Worm (Caenorhabditis elegans) whole organism, mixed stage, embryonic: ENCODE data around the gene F09B12.7.

Source experiments
- M03D4.4 ChIP-seq: sonication (generic microtip); optimal IDR thresholded peaks from 2 replicates; lab custom pipeline; 2017; ENCODE audit warnings: mild to moderate bottlenecking, missing genetic modification characterization, missing compliant biosample characterization
- bed-3 ChIP-seq: fragments of 200-800 bp; sonication (Bioruptor generic); optimal IDR thresholded peaks from 3 replicates; lab custom pipeline; 2018; ENCODE audit warnings: mild to moderate bottlenecking, missing genetic modification characterization, moderate library complexity, missing compliant biosample characterization
- blmp-1 ChIP-seq: fragments of 150-350 bp; optimal IDR thresholded peaks from 2 replicates; lab custom pipeline; 2014; ENCODE audit warnings: missing biosample characterization, missing genetic modification characterization
- ceh-39 ChIP-seq: fragments of 150-350 bp; optimal IDR thresholded peaks from 2 replicates; lab custom pipeline; 2014; ENCODE audit warnings: missing biosample characterization, missing genetic modification characterization
- ceh-43 ChIP-seq: fragments of 200-800 bp; sonication (Bioruptor generic); optimal IDR thresholded peaks from 2 replicates; lab custom pipeline; 2018; ENCODE audit warnings: mild to moderate bottlenecking, missing genetic modification characterization, moderate library complexity, missing compliant biosample characterization
- ceh-83 ChIP-seq: fragments of 200-800 bp; sonication (Bioruptor generic); optimal IDR thresholded peaks from 2 replicates; lab custom pipeline; 2018; ENCODE audit warnings: mild to moderate bottlenecking, missing genetic modification characterization, missing compliant biosample characterization
- ces-1 ChIP-seq: fragments of 150-350 bp; optimal IDR thresholded peaks from 2 replicates; lab custom pipeline; 2014; ENCODE audit warnings: missing biosample characterization, missing genetic modification reagents, missing genetic modification characterization
- cnd-1 ChIP-seq: fragments of 200-800 bp; sonication (Bioruptor generic); optimal IDR thresholded peaks from 2 replicates; lab custom pipeline; 2018; ENCODE audit warnings: mild to moderate bottlenecking, missing genetic modification characterization, missing compliant biosample characterization
- drap-1 ChIP-seq: fragments of 200-800 bp; sonication (Bioruptor generic); optimal IDR thresholded peaks from 3 replicates; lab custom pipeline; 2018; ENCODE audit warnings: mild to moderate bottlenecking, missing genetic modification characterization, missing compliant biosample characterization
- elt-1 ChIP-seq: sonication (generic microtip); optimal IDR thresholded peaks from 2 replicates; lab custom pipeline; 2017; ENCODE audit warnings: missing genetic modification characterization, mild to moderate bottlenecking, missing compliant biosample characterization, antibody characterized with exemption, moderate library complexity, borderline replicate concordance; ENCODE audit not compliant: insufficient read depth
- elt-3 ChIP-seq: fragments of 150-350 bp; optimal IDR thresholded peaks from 2 replicates; lab custom pipeline; 2014; ENCODE audit warnings: missing biosample characterization, missing genetic modification characterization
- ham-2 ChIP-seq: fragments of 200-800 bp; sonication (Bioruptor generic); optimal IDR thresholded peaks from 2 replicates; lab custom pipeline; 2018; ENCODE audit warnings: mild to moderate bottlenecking, missing genetic modification characterization, missing compliant biosample characterization
- hlh-1 ChIP-seq: fragments of 150-350 bp; optimal IDR thresholded peaks from 2 replicates; lab custom pipeline; 2014; ENCODE audit warnings: missing biosample characterization, missing genetic modification reagents, missing genetic modification characterization
- lin-13 ChIP-seq: fragments of 150-350 bp; optimal IDR thresholded peaks from 2 replicates; lab custom pipeline; 2014; ENCODE audit warnings: missing biosample characterization, missing genetic modification characterization
- lin-32 ChIP-seq: fragments of 200-800 bp; sonication (Bioruptor generic); optimal IDR thresholded peaks from 2 replicates; lab custom pipeline; 2018; ENCODE audit warnings: mild to moderate bottlenecking, missing genetic modification characterization, missing compliant biosample characterization
- lsy-2 ChIP-seq: fragments of 150-350 bp; optimal IDR thresholded peaks from 2 replicates; lab custom pipeline; 2014; ENCODE audit warnings: missing biosample characterization, missing genetic modification characterization
- mab-5 ChIP-seq: fragments of 150-350 bp; optimal IDR thresholded peaks from 2 replicates; lab custom pipeline; 2014; ENCODE audit warnings: missing biosample characterization, missing genetic modification characterization
- mep-1 ChIP-seq: fragments of 150-350 bp; optimal IDR thresholded peaks from 2 replicates; lab custom pipeline; 2017; ENCODE audit warnings: missing biosample characterization, missing genetic modification reagents, missing genetic modification characterization, inconsistent platforms
- nhr-12 ChIP-seq: fragments of 150-350 bp; optimal IDR thresholded peaks from 2 replicates; lab custom pipeline; 2014; ENCODE audit warnings: missing biosample characterization, missing genetic modification characterization
- nhr-2 ChIP-seq: fragments of 150-350 bp; optimal IDR thresholded peaks from 2 replicates; lab custom pipeline; 2014; ENCODE audit warnings: missing biosample characterization, missing genetic modification characterization
- nhr-237 ChIP-seq: fragments of 150-350 bp; optimal IDR thresholded peaks from 2 replicates; lab custom pipeline; 2014; ENCODE audit warnings: missing biosample characterization, missing genetic modification characterization
- nhr-28 ChIP-seq: fragments of 150-350 bp; optimal IDR thresholded peaks from 2 replicates; lab custom pipeline; 2014; ENCODE audit warnings: missing biosample characterization, missing genetic modification characterization
- nhr-76 ChIP-seq: sonication (generic microtip); optimal IDR thresholded peaks from 2 replicates; lab custom pipeline; 2017; ENCODE audit warnings: missing biosample characterization, missing genetic modification characterization
- pha-4 ChIP-seq: fragments of 150-350 bp; optimal IDR thresholded peaks from 2 replicates; lab custom pipeline; 2018; ENCODE audit warnings: missing biosample characterization, missing genetic modification reagents, missing genetic modification characterization
- sem-2 ChIP-seq: fragments of 200-800 bp; sonication (Bioruptor generic); optimal IDR thresholded peaks from 2 replicates; lab custom pipeline; 2018; ENCODE audit warnings: mild to moderate bottlenecking, missing genetic modification characterization, missing compliant biosample characterization
- snpc-4 ChIP-seq: fragments of 150-350 bp; optimal IDR thresholded peaks from 2 replicates; lab custom pipeline; 2014; ENCODE audit warnings: missing biosample characterization, missing genetic modification characterization
- sptf-1 ChIP-seq: sonication (generic microtip); optimal IDR thresholded peaks from 2 replicates; lab custom pipeline; 2017; ENCODE audit warnings: mild to moderate bottlenecking, missing genetic modification characterization, moderate library complexity, missing compliant biosample characterization
- unc-39 ChIP-seq: fragments of 150-350 bp; optimal IDR thresholded peaks from 2 replicates; lab custom pipeline; 2014; ENCODE audit warnings: missing biosample characterization, missing genetic modification characterization
- unc-62 ChIP-seq: fragments of 150-350 bp; optimal IDR thresholded peaks from 2 replicates; lab custom pipeline; 2014; ENCODE audit warnings: missing biosample characterization, missing genetic modification reagents, missing genetic modification characterization
- zip-8 ChIP-seq: fragments of 150-350 bp; optimal IDR thresholded peaks from 2 replicates; lab custom pipeline; 2014; ENCODE audit warnings: missing biosample characterization, missing genetic modification characterization

The F09B12.7 gene

DNA sequence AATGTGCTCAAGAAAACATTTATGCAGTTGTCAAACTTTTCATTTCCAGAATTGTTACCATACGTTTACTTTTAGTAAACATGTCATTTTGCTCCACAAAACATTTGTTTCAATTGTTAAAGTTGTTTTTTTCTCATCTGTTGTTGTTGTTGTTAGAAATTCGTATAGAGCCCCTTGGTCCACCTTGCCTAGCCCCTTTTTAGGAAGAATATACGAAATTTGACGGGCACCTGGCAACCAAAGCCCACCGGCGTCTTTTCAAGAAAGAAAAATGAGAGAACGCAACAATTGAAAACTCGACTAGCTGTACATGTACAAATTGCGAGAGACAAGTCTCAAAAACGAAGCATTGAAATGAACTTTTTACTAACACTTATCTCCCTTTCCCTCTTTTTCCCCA, 10.5 kb downstream of the F09B12.7 start, which contains the start of gene F09B12.5:
Gene F09B12.5, plus strand, starts transcription at position 301 of the 400 bp plus-strand sequence.
- TF ChIP-seq cnd-1 (tag; lab: Kevin White, UChicago) (no peak), nhr-237 (no peak), drap-1 (GFP tag; lab: Kevin White, UChicago) (no peak), ceh-83 (GFP tag; lab: Kevin White, UChicago) (no peak), pha-4 (tag; lab: Kevin White, UChicago) (no peak), nhr-76 (tag; lab: Kevin White, UChicago) (no peak)

- TF ChIP-seq lsy-2 (tag; lab: Kevin White, UChicago) = no peak
- peak; percentile 9 for TF ChIP-seq mep-1 (tag; lab: Kevin White, UChicago)
- TF ChIP-seq mab-5 (tag; lab: Kevin White, UChicago) = no peak
- TF ChIP-seq ceh-39 (tag; lab: Kevin White, UChicago) = peak; percentile 9
- peak; percentile 15 for TF ChIP-seq elt-1 (tag; lab: Kevin White, UChicago)
- TF ChIP-seq ces-1 (GFP tag; lab: Kevin White, UChicago) = peak; percentile 56
- TF ChIP-seq M03D4.4 (tag; lab: Kevin White, UChicago) = no peak
- TF ChIP-seq unc-62 (GFP tag; lab: Kevin White, UChicago) = no peak
- TF ChIP-seq zip-8 (tag; lab: Kevin White, UChicago) = no peak
- TF ChIP-seq pha-4 (tag; lab: Kevin White, UChicago) = peak; percentile 10
- no peak for TF ChIP-seq nhr-28
- TF ChIP-seq unc-39 = no peak
Measured at ce11 chrX:15083795-15084194, 11.1 kb downstream of the F09B12.7 start, which contains the start of gene H40L08.1. Gene H40L08.1 (minus strand): TSS chrX:15084086.

DNA sequence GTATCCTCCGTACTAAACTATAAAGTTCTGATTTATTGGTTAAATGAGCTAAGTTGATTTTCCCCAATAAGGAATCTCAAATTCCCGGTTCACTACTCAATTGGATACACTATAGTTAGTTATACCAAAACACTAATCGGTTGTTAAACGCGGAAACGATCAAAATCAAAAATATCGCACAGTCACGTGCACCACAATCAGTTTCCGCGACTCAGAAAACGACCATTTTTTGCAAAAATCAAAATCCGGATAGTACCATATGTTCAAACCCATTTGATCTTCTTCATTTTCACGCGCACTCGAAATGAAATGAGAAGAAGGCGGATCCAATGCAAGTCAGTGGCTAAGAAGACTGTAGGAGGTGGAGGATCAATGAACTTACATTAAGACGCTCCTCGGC, 13.4 kb downstream of the F09B12.7 start:
- TF ChIP-seq nhr-28 (no peak), ceh-39 (tag; lab: Kevin White, UChicago) (no peak), ces-1 (GFP tag; lab: Kevin White, UChicago) (no peak), lin-13 (tag; lab: Kevin White, UChicago) (no peak), elt-3 (no peak), blmp-1 (no peak), nhr-2 (tag; lab: Kevin White, UChicago) (no peak), pha-4 (tag; lab: Kevin White, UChicago) (no peak), snpc-4 (tag; lab: Kevin White, UChicago) (no peak), mep-1 (tag; lab: Kevin White, UChicago) (no peak), ceh-43 (GFP tag; lab: Kevin White, UChicago) (no peak), bed-3 (GFP tag; lab: Kevin White, UChicago) (no peak), sptf-1 (tag; lab: Kevin White, UChicago) (no peak), hlh-1 (no peak), ceh-83 (GFP tag; lab: Kevin White, UChicago) (no peak), zip-8 (tag; lab: Kevin White, UChicago) (no peak)

- TF ChIP-seq elt-3 (no peak), lin-32 (GFP tag; lab: Kevin White, UChicago) (no peak), ham-2 (GFP tag; lab: Kevin White, UChicago) (no peak), nhr-76 (tag; lab: Kevin White, UChicago) (no peak), blmp-1 (no peak), cnd-1 (tag; lab: Kevin White, UChicago) (no peak), lsy-2 (tag; lab: Kevin White, UChicago) (no peak), hlh-1 (no peak), ceh-83 (GFP tag; lab: Kevin White, UChicago) (no peak), sptf-1 (tag; lab: Kevin White, UChicago) (no peak)
Measured at ce11 chrX:15079406-15079805, 15.5 kb downstream of the F09B12.7 start.

- TF ChIP-seq nhr-12 (tag; lab: Kevin White, UChicago) (no peak), sptf-1 (tag; lab: Kevin White, UChicago) (no peak), sem-2 (GFP tag; lab: Kevin White, UChicago) (no peak), pha-4 (tag; lab: Kevin White, UChicago) (no peak), snpc-4 (tag; lab: Kevin White, UChicago) (no peak), ceh-43 (GFP tag; lab: Kevin White, UChicago) (no peak), elt-1 (tag; lab: Kevin White, UChicago) (no peak)
Measured at ce11 chrX:15078276-15078675, 16.6 kb downstream of the F09B12.7 start.
